Worm (Caenorhabditis elegans): ENCODE measurements around the gene acdh-13.

DNA sequence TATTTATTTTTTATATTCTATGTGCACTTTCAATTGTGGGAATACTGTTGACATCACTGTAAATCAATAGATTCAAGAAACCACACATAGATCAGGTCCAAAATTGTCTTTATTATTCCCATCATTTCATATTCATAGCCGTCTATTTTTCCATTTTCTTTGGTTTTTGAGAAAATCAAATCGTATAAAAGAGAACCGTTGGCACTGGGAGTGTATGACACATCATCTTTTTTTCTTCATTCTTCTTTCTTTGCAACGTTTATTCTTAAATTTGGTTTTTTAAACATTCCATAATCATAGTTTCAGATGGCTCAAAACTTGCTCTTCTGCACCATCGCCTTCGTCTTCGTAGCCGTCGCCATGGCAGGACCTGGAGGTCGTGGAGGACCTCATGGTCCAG, 8.7 kb downstream of the acdh-13 start, which contains the start of gene srlf-2:
- TF ChIP-seq pha-4 (tag; optimal IDR thresholded peaks at IDR 0.05) (no peak), ztf-3 (GFP tag; optimal IDR thresholded peaks at IDR 0.05) (no peak), dpl-1 (GFP tag; optimal IDR thresholded peaks at IDR 0.05) (no peak), aptf-3 (GFP tag; IDR thresholded peaks at IDR 0.05) (no peak), xnd-1 (tag; optimal IDR thresholded peaks at IDR 0.05) (no peak), F55B11.4 (tag; optimal IDR thresholded peaks at IDR 0.05; ENCODE audit: borderline replicate concordance, insufficient read depth) (no peak), hmg-1.2 (GFP tag; IDR thresholded peaks at IDR 0.05) (no peak)

Measured in whole organism, young adult.